Fruit fly (Drosophila melanogaster) whole organism, prepupa: ENCODE results near the gene Fit2.
A peak's percentile ranks its signal among the peaks of the same experiment; 100 is the strongest.

ENCODE experiments used
- Blimp-1 ChIP-seq: fragments of 200-800 bp; sonication (Bioruptor generic); optimal IDR thresholded peaks from 3 replicates; lab custom pipeline; 2017; ENCODE audit warnings: missing biosample characterization, missing genetic modification characterization, mild to moderate bottlenecking, moderate library complexity, missing genetic modification reagents
- CG10669 ChIP-seq: fragments of 200-800 bp; sonication (Bioruptor generic); optimal IDR thresholded peaks from 3 replicates; lab custom pipeline; 2018; ENCODE audit warnings: missing biosample characterization, mild to moderate bottlenecking, missing genetic modification characterization, moderate library complexity
- CG11762 ChIP-seq: fragments of 200-800 bp; sonication (Bioruptor generic); optimal IDR thresholded peaks from 3 replicates; lab custom pipeline; 2016; ENCODE audit warnings: missing biosample characterization, missing genetic modification characterization; ENCODE audit not compliant: insufficient read depth
- CG11902 ChIP-seq: fragments of 200-800 bp; sonication (Bioruptor generic); optimal IDR thresholded peaks from 3 replicates; lab custom pipeline; 2016; ENCODE audit warnings: missing biosample characterization, missing genetic modification characterization
- CG15336 ChIP-seq: fragments of 200-800 bp; sonication (Bioruptor generic); IDR thresholded peaks from 2 replicates; pipeline ENCODE4 v1.3.6; 2022; ENCODE audit warnings: missing biosample characterization, missing genetic modification characterization
- CG16779 ChIP-seq: fragments of 200-800 bp; sonication (Bioruptor generic); optimal IDR thresholded peaks from 3 replicates; lab custom pipeline; 2017; ENCODE audit warnings: missing biosample characterization, mild to moderate bottlenecking, missing genetic modification characterization
- CG3032 ChIP-seq: fragments of 200-800 bp; optimal IDR thresholded peaks from 2 replicates; lab custom pipeline; 2019; ENCODE audit warnings: missing biosample characterization, mild to moderate bottlenecking, missing genetic modification characterization, moderate library complexity
- CG31627 ChIP-seq: fragments of 200-800 bp; sonication (Bioruptor generic); optimal IDR thresholded peaks from 3 replicates; lab custom pipeline; 2016; ENCODE audit warnings: missing biosample characterization, missing genetic modification characterization
- CG32006 ChIP-seq: fragments of 200-800 bp; sonication (Bioruptor generic); optimal IDR thresholded peaks from 3 replicates; lab custom pipeline; 2017; ENCODE audit warnings: missing biosample characterization, mild to moderate bottlenecking, missing genetic modification characterization
- CG34406 ChIP-seq: fragments of 200-800 bp; sonication (Bioruptor generic); optimal IDR thresholded peaks from 3 replicates; lab custom pipeline; 2016; ENCODE audit warnings: missing biosample characterization, missing genetic modification characterization
- CG6163 ChIP-seq: fragments of 200-800 bp; sonication (Bioruptor generic); IDR thresholded peaks from 3 replicates; pipeline ENCODE4 v1.3.6; 2022; ENCODE audit warnings: missing biosample characterization, missing genetic modification characterization
- CG6276 ChIP-seq: fragments of 200-800 bp; sonication (Bioruptor generic); optimal IDR thresholded peaks from 2 replicates; lab custom pipeline; 2017; ENCODE audit warnings: missing biosample characterization, mild to moderate bottlenecking, missing genetic modification characterization
- CG6792 ChIP-seq: fragments of 200-800 bp; sonication (Bioruptor generic); optimal IDR thresholded peaks from 3 replicates; lab custom pipeline; 2016; ENCODE audit warnings: missing biosample characterization, missing genetic modification characterization
- CG6808 ChIP-seq: fragments of 200-800 bp; sonication (Bioruptor generic); optimal IDR thresholded peaks from 3 replicates; lab custom pipeline; 2017; ENCODE audit warnings: missing biosample characterization, missing genetic modification characterization, mild to moderate bottlenecking, moderate library complexity, missing genetic modification reagents
- CG6854 ChIP-seq: fragments of 200-800 bp; sonication (Bioruptor generic); optimal IDR thresholded peaks from 2 replicates; lab custom pipeline; 2017; ENCODE audit warnings: missing biosample characterization, mild to moderate bottlenecking, missing genetic modification characterization
- CG9139 ChIP-seq: fragments of 200-800 bp; sonication (Bioruptor generic); optimal IDR thresholded peaks from 3 replicates; lab custom pipeline; 2017; ENCODE audit warnings: missing biosample characterization, mild to moderate bottlenecking, missing genetic modification characterization
- Eip75B ChIP-seq: fragments of 200-800 bp; sonication (Bioruptor generic); optimal IDR thresholded peaks from 3 replicates; lab custom pipeline; 2016; ENCODE audit warnings: missing biosample characterization, missing genetic modification characterization
- Eip78C ChIP-seq: fragments of 200-800 bp; sonication (Bioruptor generic); peaks from one replicate; lab custom pipeline; 2016; ENCODE audit warnings: missing biosample characterization, missing genetic modification characterization
- Eip93F ChIP-seq: fragments of 200-800 bp; sonication (Bioruptor generic); optimal IDR thresholded peaks from 2 replicates; lab custom pipeline; 2016; ENCODE audit warnings: missing biosample characterization, mild to moderate bottlenecking, missing genetic modification characterization
- Ets21C ChIP-seq: fragments of 200-800 bp; sonication (Bioruptor generic); optimal IDR thresholded peaks from 3 replicates; lab custom pipeline; 2016; ENCODE audit warnings: missing biosample characterization, missing genetic modification characterization
- Ets96B ChIP-seq: fragments of 200-800 bp; optimal IDR thresholded peaks from 2 replicates; lab custom pipeline; 2019; ENCODE audit warnings: missing biosample characterization, mild to moderate bottlenecking, missing genetic modification characterization, moderate library complexity
- Gug ChIP-seq: fragments of 200-800 bp; sonication (Bioruptor generic); IDR thresholded peaks from 2 replicates; pipeline ENCODE4 v1.3.6; 2022; ENCODE audit warnings: missing biosample characterization, missing genetic modification characterization
- Hr39 ChIP-seq: fragments of 200-800 bp; sonication (Bioruptor generic); optimal IDR thresholded peaks from 2 replicates; lab custom pipeline; 2016; ENCODE audit warnings: missing biosample characterization, missing genetic modification characterization
- Hr4 ChIP-seq: fragments of 200-800 bp; sonication (Bioruptor generic); optimal IDR thresholded peaks from 3 replicates; lab custom pipeline; 2016; ENCODE audit warnings: missing biosample characterization, missing genetic modification characterization
- Lpt ChIP-seq: fragments of 200-800 bp; sonication (Bioruptor generic); optimal IDR thresholded peaks from 3 replicates; lab custom pipeline; 2016; ENCODE audit warnings: missing biosample characterization, missing genetic modification characterization
- Met ChIP-seq: fragments of 200-800 bp; sonication (Bioruptor generic); optimal IDR thresholded peaks from 3 replicates; lab custom pipeline; 2016; ENCODE audit warnings: missing biosample characterization, missing genetic modification characterization
- OdsH ChIP-seq: fragments of 200-800 bp; sonication (Bioruptor generic); optimal IDR thresholded peaks from 3 replicates; lab custom pipeline; 2016; ENCODE audit warnings: missing biosample characterization, missing genetic modification characterization
- Smox ChIP-seq: fragments of 200-800 bp; sonication (Bioruptor generic); optimal IDR thresholded peaks from 3 replicates; lab custom pipeline; 2016; ENCODE audit warnings: missing biosample characterization, missing genetic modification characterization
- Sox102F ChIP-seq: fragments of 200-800 bp; sonication (Bioruptor generic); optimal IDR thresholded peaks from 2 replicates; lab custom pipeline; 2016; ENCODE audit warnings: missing biosample characterization, mild to moderate bottlenecking, missing genetic modification characterization
- Sox14 ChIP-seq: fragments of 200-800 bp; sonication (Bioruptor generic); optimal IDR thresholded peaks from 3 replicates; lab custom pipeline; 2016; ENCODE audit warnings: missing biosample characterization, missing genetic modification characterization
- Sox15 ChIP-seq: fragments of 200-800 bp; sonication (Bioruptor generic); optimal IDR thresholded peaks from 3 replicates; lab custom pipeline; 2016; ENCODE audit warnings: missing biosample characterization, missing genetic modification characterization
- achi ChIP-seq: fragments of 200-800 bp; sonication (Bioruptor generic); optimal IDR thresholded peaks from 3 replicates; lab custom pipeline; 2016; ENCODE audit warnings: missing biosample characterization, missing genetic modification characterization
- acj6 ChIP-seq: fragments of 200-800 bp; sonication (Bioruptor generic); optimal IDR thresholded peaks from 3 replicates; lab custom pipeline; 2016; ENCODE audit warnings: missing biosample characterization, missing genetic modification characterization
- cyc ChIP-seq: fragments of 200-800 bp; sonication (Bioruptor generic); optimal IDR thresholded peaks from 3 replicates; lab custom pipeline; 2016; ENCODE audit warnings: missing biosample characterization, missing genetic modification characterization
- dac ChIP-seq: fragments of 200-800 bp; sonication (Bioruptor generic); optimal IDR thresholded peaks from 2 replicates; lab custom pipeline; 2017; ENCODE audit warnings: missing biosample characterization, mild to moderate bottlenecking, missing genetic modification characterization
- eg ChIP-seq: fragments of 200-800 bp; sonication (Bioruptor generic); IDR thresholded peaks from 3 replicates; pipeline ENCODE4 v1.3.6; 2022; ENCODE audit warnings: missing biosample characterization, missing genetic modification characterization
- esn ChIP-seq: fragments of 200-800 bp; sonication (Bioruptor generic); optimal IDR thresholded peaks from 2 replicates; lab custom pipeline; 2016; ENCODE audit warnings: missing biosample characterization, mild to moderate bottlenecking, missing genetic modification characterization, moderate library complexity
- fd85E ChIP-seq: fragments of 200-800 bp; sonication (Bioruptor generic); optimal IDR thresholded peaks from 3 replicates; lab custom pipeline; 2016; ENCODE audit warnings: missing biosample characterization, missing genetic modification characterization
- fkh ChIP-seq: fragments of 200-800 bp; sonication (Bioruptor generic); optimal IDR thresholded peaks from 3 replicates; lab custom pipeline; 2017; ENCODE audit warnings: missing biosample characterization, mild to moderate bottlenecking, missing genetic modification characterization, moderate library complexity
- lz ChIP-seq: fragments of 200-800 bp; sonication (Bioruptor generic); optimal IDR thresholded peaks from 3 replicates; lab custom pipeline; 2016; ENCODE audit warnings: missing biosample characterization, missing genetic modification characterization
- pdm3 ChIP-seq: fragments of 200-800 bp; sonication (Bioruptor generic); optimal IDR thresholded peaks from 3 replicates; lab custom pipeline; 2016; ENCODE audit warnings: missing biosample characterization, missing genetic modification characterization
- spab ChIP-seq: fragments of 200-800 bp; sonication (Bioruptor generic); optimal IDR thresholded peaks from 2 replicates; lab custom pipeline; 2017; ENCODE audit warnings: missing biosample characterization, mild to moderate bottlenecking, missing genetic modification characterization, missing genetic modification reagents
- ss ChIP-seq, 2 experiments: fragments of 200-800 bp; sonication (Bioruptor generic); optimal IDR thresholded peaks; 2 replicates in 1 of 2; 3 replicates in 1 of 2; lab custom pipeline; 2017 to 2018; ENCODE audit warnings: mild to moderate bottlenecking in 2 of 2, missing biosample characterization in 2 of 2, missing genetic modification characterization in 2 of 2, moderate library complexity in 1 of 2
- svp ChIP-seq: fragments of 200-800 bp; sonication (Bioruptor generic); peaks from one replicate; lab custom pipeline; 2016; ENCODE audit warnings: missing biosample characterization, missing genetic modification characterization
- topi ChIP-seq: fragments of 200-800 bp; sonication (Bioruptor generic); optimal IDR thresholded peaks from 3 replicates; lab custom pipeline; 2016; ENCODE audit warnings: missing biosample characterization, missing genetic modification characterization
- vri ChIP-seq: fragments of 200-800 bp; sonication (Bioruptor generic); optimal IDR thresholded peaks from 3 replicates; lab custom pipeline; 2016; ENCODE audit warnings: missing biosample characterization, mild to moderate bottlenecking, missing genetic modification characterization

The Fit2 gene

dm6 chr3L:17011351-17012016 is 12.6 kb upstream of the Fit2 start:
- TF ChIP-seq CG11762 (GFP tag; lab: Kevin White, UChicago) (no peak), esn (GFP tag; lab: Kevin White, UChicago) (no peak), CG11902 (GFP tag; lab: Kevin White, UChicago) (no peak), Sox14 (GFP tag; lab: Kevin White, UChicago) (no peak), Eip75B (GFP tag; lab: Kevin White, UChicago) (no peak), CG6163 (GFP tag; lab: Robert Waterston, UW) (no peak; the same call in 2 of the 3 replicates), CG6276 (GFP tag; lab: Kevin White, UChicago) (peak; percentile 11), pdm3 (no peak), Blimp-1 (GFP tag; lab: Kevin White, UChicago) (peak; percentile 98), Ets96B (tag; lab: Kevin White, UChicago) (no peak), svp (GFP tag; lab: Kevin White, UChicago) (peak; percentile 93), lz (GFP tag; lab: Kevin White, UChicago) (no peak), Lpt (GFP tag; lab: Kevin White, UChicago) (peak; percentile 16), Eip78C (GFP tag; lab: Kevin White, UChicago) (no peak)

- TF ChIP-seq Gug (GFP tag; lab: Robert Waterston, UW) (no peak), Eip93F (GFP tag; lab: Kevin White, UChicago) (no peak), CG9139 (peak; percentile 37), esn (GFP tag; lab: Kevin White, UChicago) (peak; percentile 63), Ets21C (peak; percentile 36), svp (GFP tag; lab: Kevin White, UChicago) (peak; percentile 77), cyc (GFP tag; lab: Kevin White, UChicago) (peak; percentile 63), Smox (GFP tag; lab: Kevin White, UChicago) (peak; percentile 34), CG6792 (GFP tag; lab: Kevin White, UChicago) (peak; percentile 33), CG31627 (GFP tag; lab: Kevin White, UChicago) (peak; percentile 37), CG3032 (peak; percentile 28), vri (GFP tag; lab: Kevin White, UChicago) (peak; percentile 30), lz (GFP tag; lab: Kevin White, UChicago) (peak; percentile 66), fkh (peak; percentile 99), Sox102F (GFP tag; lab: Kevin White, UChicago) (peak; percentile 49), acj6 (peak; percentile 43), Blimp-1 (GFP tag; lab: Kevin White, UChicago) (peak; percentile 68), spab (GFP tag; lab: Kevin White, UChicago) (no peak), Sox15 (GFP tag; lab: Kevin White, UChicago) (no peak), Hr4 (GFP tag; lab: Kevin White, UChicago) (no peak), achi (GFP tag; lab: Kevin White, UChicago) (peak; percentile 52), CG34406 (peak; percentile 54), CG32006 (peak; percentile 6), fd85E (no peak), CG6276 (GFP tag; lab: Kevin White, UChicago) (no peak), CG6854 (GFP tag; lab: Kevin White, UChicago) (peak; percentile 81), Hr39 (peak; percentile 49), Met (GFP tag; lab: Kevin White, UChicago) (peak; percentile 68), CG11902 (GFP tag; lab: Kevin White, UChicago) (no peak), CG15336 (GFP tag; lab: Robert Waterston, UW) (no peak; the same call in 1 of the 2 replicates), OdsH (GFP tag; lab: Kevin White, UChicago) (peak; percentile 43), Sox14 (GFP tag; lab: Kevin White, UChicago) (peak; percentile 68), topi (GFP tag; lab: Kevin White, UChicago) (peak; percentile 60), CG16779 (peak; percentile 42), CG10669 (GFP tag; lab: Kevin White, UChicago) (peak; percentile 53), Eip78C (GFP tag; lab: Kevin White, UChicago) (peak; percentile 74), CG6808 (GFP tag; lab: Kevin White, UChicago) (peak; percentile 69), ss (GFP tag; optimal IDR thresholded peaks at IDR 0.05; lab: Kevin White, UChicago) (peak; percentile 73 to 78), dac (GFP tag; lab: Kevin White, UChicago) (no peak), Ets96B (tag; lab: Kevin White, UChicago) (no peak), eg (GFP tag; lab: Robert Waterston, UW) (peak; percentile 39)
Measured at dm6 chr3L:17012017-17012719, 12.0 kb upstream of the Fit2 start, which contains the start of gene CG3764. Gene CG3764, minus strand, starts transcription at chr3L:17012565.
